Fruit fly (Drosophila melanogaster) whole organism, embryonic: ENCODE results near the gene CG2278.
A peak's percentile ranks its signal among the peaks of the same experiment; 100 is the strongest.

Experiments
- Ada2b ChIP-seq: fragments of 200-800 bp; sonication (Bioruptor generic); IDR thresholded peaks from 2 replicates; pipeline ENCODE4 v1.3.6; 2022; ENCODE audit warnings: missing biosample characterization, missing genetic modification characterization
- Adf1 ChIP-seq: fragments of 200-800 bp; sonication (Bioruptor generic); IDR thresholded peaks from 2 replicates; pipeline ENCODE4 v1.3.6; 2022; ENCODE audit warnings: missing biosample characterization, missing genetic modification characterization
- CG1024 ChIP-seq: fragments of 200-800 bp; sonication (Bioruptor generic); IDR thresholded peaks from 2 replicates; pipeline ENCODE4 v1.3.6; 2022; ENCODE audit warnings: missing biosample characterization, missing genetic modification characterization
- CG10462 ChIP-seq: fragments of 200-800 bp; sonication (Bioruptor generic); optimal IDR thresholded peaks from 2 replicates; lab custom pipeline; 2016; ENCODE audit warnings: missing biosample characterization, missing genetic modification characterization
- CG10543 ChIP-seq: fragments of 200-800 bp; sonication (Bioruptor generic); optimal IDR thresholded peaks from 3 replicates; lab custom pipeline; 2017; ENCODE audit warnings: missing biosample characterization, mild to moderate bottlenecking, missing genetic modification characterization, moderate library complexity
- CG11560 ChIP-seq: fragments of 200-800 bp; sonication (Bioruptor generic); IDR thresholded peaks from 3 replicates; pipeline ENCODE4 v1.3.6; 2022; ENCODE audit warnings: missing biosample characterization, missing genetic modification characterization
- CG13624 ChIP-seq: fragments of 200-800 bp; sonication (Bioruptor generic); optimal IDR thresholded peaks from 2 replicates; lab custom pipeline; 2016; ENCODE audit warnings: missing biosample characterization, missing genetic modification characterization
- CG17612 ChIP-seq: fragments of 200-800 bp; sonication (Bioruptor generic); IDR thresholded peaks from 2 replicates; pipeline ENCODE4 v1.3.6; 2022; ENCODE audit warnings: missing biosample characterization, missing genetic modification characterization
- CG1792 ChIP-seq: fragments of 200-800 bp; sonication (Bioruptor generic); optimal IDR thresholded peaks from 2 replicates; lab custom pipeline; 2016; ENCODE audit warnings: missing biosample characterization, missing genetic modification characterization
- CG3065 ChIP-seq: fragments of 200-800 bp; sonication (Bioruptor generic); optimal IDR thresholded peaks from 2 replicates; lab custom pipeline; 2016; ENCODE audit warnings: missing biosample characterization, missing genetic modification characterization
- CG32767 ChIP-seq: fragments of 200-800 bp; sonication (Bioruptor generic); IDR thresholded peaks from 2 replicates; pipeline ENCODE4 v1.3.6; 2022; ENCODE audit warnings: missing biosample characterization, missing genetic modification characterization
- CG32772 ChIP-seq: fragments of 200-800 bp; sonication (Bioruptor generic); IDR thresholded peaks from 2 replicates; pipeline ENCODE4 v1.3.6; 2022; ENCODE audit warnings: missing biosample characterization, missing genetic modification characterization
- CG33213 ChIP-seq: fragments of 200-800 bp; sonication (Bioruptor generic); optimal IDR thresholded peaks from 3 replicates; lab custom pipeline; 2016; ENCODE audit warnings: missing biosample characterization, missing genetic modification characterization
- CG4328 ChIP-seq: fragments of 200-800 bp; sonication (Bioruptor generic); optimal IDR thresholded peaks from 3 replicates; lab custom pipeline; 2017; ENCODE audit warnings: missing biosample characterization, missing genetic modification reagents, missing genetic modification characterization
- CG4854 ChIP-seq: fragments of 200-800 bp; sonication (Bioruptor generic); optimal IDR thresholded peaks from 2 replicates; lab custom pipeline; 2016; ENCODE audit warnings: missing biosample characterization, missing genetic modification characterization, inconsistent platforms
- CG6254 ChIP-seq: fragments of 200-800 bp; sonication (Bioruptor generic); optimal IDR thresholded peaks from 3 replicates; lab custom pipeline; 2017; ENCODE audit warnings: mild to moderate bottlenecking, missing biosample characterization, missing genetic modification reagents, missing genetic modification characterization
- CG7357 ChIP-seq: fragments of 200-800 bp; sonication (Bioruptor generic); IDR thresholded peaks from 3 replicates; pipeline ENCODE4 v1.3.6; 2022; ENCODE audit warnings: missing biosample characterization, missing genetic modification characterization
- CG7839 ChIP-seq: fragments of 200-800 bp; sonication (Bioruptor generic); optimal IDR thresholded peaks from 3 replicates; lab custom pipeline; 2018; ENCODE audit warnings: missing biosample characterization, mild to moderate bottlenecking, missing genetic modification characterization, moderate library complexity
- CG8478 ChIP-seq: fragments of >200 bp; optimal IDR thresholded peaks from 2 replicates; lab custom pipeline; 2018
- Deaf1 ChIP-seq: fragments of 200-800 bp; optimal IDR thresholded peaks from 3 replicates; lab custom pipeline; 2019; ENCODE audit warnings: missing biosample characterization, mild to moderate bottlenecking, missing genetic modification characterization, moderate library complexity
- Dip3 ChIP-seq: fragments of 200-800 bp; sonication (Bioruptor generic); optimal IDR thresholded peaks from 3 replicates; lab custom pipeline; 2016; ENCODE audit warnings: missing biosample characterization, missing genetic modification characterization
- E2f1 ChIP-seq: fragments of 200-800 bp; sonication (Bioruptor generic); IDR thresholded peaks from 2 replicates; pipeline ENCODE4 v1.3.6; 2022; ENCODE audit warnings: missing biosample characterization, missing genetic modification characterization
- Fer3 ChIP-seq: fragments of 200-800 bp; sonication (Bioruptor generic); optimal IDR thresholded peaks from 2 replicates; lab custom pipeline; 2018; ENCODE audit warnings: missing biosample characterization, mild to moderate bottlenecking, missing genetic modification characterization, moderate library complexity
- HHEX ChIP-seq: fragments of 200-800 bp; sonication (Bioruptor generic); optimal IDR thresholded peaks from 3 replicates; lab custom pipeline; 2017; ENCODE audit warnings: missing biosample characterization, mild to moderate bottlenecking, missing genetic modification characterization, missing genetic modification reagents
- MTF-1 ChIP-seq: fragments of 200-800 bp; sonication (Bioruptor generic); optimal IDR thresholded peaks from 2 replicates; lab custom pipeline; 2018; ENCODE audit warnings: missing biosample characterization, mild to moderate bottlenecking, missing genetic modification characterization, borderline replicate concordance
- Myb ChIP-seq: fragments of 200-800 bp; sonication (Bioruptor generic); optimal IDR thresholded peaks from 2 replicates; lab custom pipeline; 2016; ENCODE audit warnings: missing biosample characterization, missing genetic modification characterization
- NfI ChIP-seq: fragments of 200-800 bp; sonication (Bioruptor generic); optimal IDR thresholded peaks from 3 replicates; lab custom pipeline; 2018; ENCODE audit warnings: missing biosample characterization, mild to moderate bottlenecking, missing genetic modification characterization, moderate library complexity
- Scr ChIP-seq: fragments of 200-800 bp; sonication (Bioruptor generic); IDR thresholded peaks from 2 replicates; pipeline ENCODE4 v1.3.6; 2022; ENCODE audit warnings: missing biosample characterization, missing genetic modification characterization; ENCODE audit not compliant: partially characterized antibody
- Side ChIP-seq: fragments of 200-800 bp; sonication (Bioruptor generic); optimal IDR thresholded peaks from 2 replicates; lab custom pipeline; 2016; ENCODE audit warnings: missing biosample characterization, missing genetic modification characterization
- Six4 ChIP-seq: fragments of 200-800 bp; sonication (Bioruptor generic); optimal IDR thresholded peaks from 2 replicates; lab custom pipeline; 2016; ENCODE audit warnings: missing biosample characterization, missing genetic modification characterization
- Sox100B ChIP-seq: fragments of 200-800 bp; sonication (Bioruptor generic); optimal IDR thresholded peaks from 3 replicates; lab custom pipeline; 2018; ENCODE audit warnings: missing biosample characterization, mild to moderate bottlenecking, missing genetic modification characterization
- Tbp ChIP-seq: fragments of >200 bp; optimal IDR thresholded peaks from 2 replicates; lab custom pipeline; 2018; ENCODE audit warnings: missing biosample characterization, missing genetic modification characterization
- Vsx1 ChIP-seq: fragments of 200-800 bp; sonication (Bioruptor generic); optimal IDR thresholded peaks from 2 replicates; lab custom pipeline; 2017; ENCODE audit warnings: missing biosample characterization, mild to moderate bottlenecking, missing genetic modification characterization, missing genetic modification reagents
- YL-1 ChIP-seq: fragments of 200-800 bp; sonication (Bioruptor generic); optimal IDR thresholded peaks from 3 replicates; lab custom pipeline; 2017; ENCODE audit warnings: missing biosample characterization, mild to moderate bottlenecking, missing genetic modification characterization
- cas ChIP-seq: fragments of 200-800 bp; sonication (Bioruptor generic); IDR thresholded peaks from 2 replicates; pipeline ENCODE4 v1.3.6; 2022; ENCODE audit warnings: missing biosample characterization, missing genetic modification characterization
- chm ChIP-seq: fragments of 200-800 bp; sonication (Bioruptor generic); IDR thresholded peaks from 2 replicates; pipeline ENCODE4 v1.3.6; 2022; ENCODE audit warnings: missing biosample characterization, missing genetic modification characterization
- crp ChIP-seq, 2 experiments: fragments of 200-800 bp; sonication (Bioruptor generic); optimal IDR thresholded peaks; 2 replicates in 1 of 2; 3 replicates in 1 of 2; lab custom pipeline; 2017; ENCODE audit warnings: missing biosample characterization in 2 of 2, missing genetic modification characterization in 2 of 2, mild to moderate bottlenecking in 1 of 2, moderate library complexity in 1 of 2
- cwo ChIP-seq: fragments of 200-800 bp; sonication (Bioruptor generic); optimal IDR thresholded peaks from 3 replicates; lab custom pipeline; 2017; ENCODE audit warnings: missing biosample characterization, missing genetic modification characterization, mild to moderate bottlenecking, moderate library complexity, missing genetic modification reagents
- danr ChIP-seq: fragments of 200-800 bp; sonication (Bioruptor generic); IDR thresholded peaks from 2 replicates; pipeline ENCODE4 v1.3.6; 2022; ENCODE audit warnings: missing biosample characterization, missing genetic modification characterization
- dpn ChIP-seq, 2 experiments: fragments of 200-800 bp; sonication (Bioruptor generic); optimal IDR thresholded peaks; 3 replicates each; lab custom pipeline; 2016; ENCODE audit warnings: missing biosample characterization in 2 of 2, missing genetic modification characterization in 2 of 2
- h ChIP-seq: fragments of >200 bp; optimal IDR thresholded peaks from 2 replicates; lab custom pipeline; 2017
- ham ChIP-seq: fragments of 200-800 bp; sonication (Bioruptor generic); IDR thresholded peaks from 2 replicates; pipeline ENCODE4 v1.3.6; 2022; ENCODE audit warnings: missing biosample characterization, missing genetic modification characterization
- hth ChIP-seq: fragments of >200 bp; optimal IDR thresholded peaks from 2 replicates; lab custom pipeline; 2017; ENCODE audit warnings: inconsistent platforms
- lab ChIP-seq: fragments of 200-800 bp; sonication (Bioruptor generic); optimal IDR thresholded peaks from 3 replicates; lab custom pipeline; 2017; ENCODE audit warnings: missing biosample characterization, missing genetic modification characterization, mild to moderate bottlenecking, moderate library complexity, missing genetic modification reagents
- lbe ChIP-seq: fragments of 200-800 bp; sonication (Bioruptor generic); optimal IDR thresholded peaks from 2 replicates; lab custom pipeline; 2016; ENCODE audit warnings: missing biosample characterization, mild to moderate bottlenecking, missing genetic modification characterization
- pfk ChIP-seq: fragments of 200-800 bp; sonication (Bioruptor generic); optimal IDR thresholded peaks from 2 replicates; lab custom pipeline; 2018; ENCODE audit warnings: missing biosample characterization, mild to moderate bottlenecking, missing genetic modification characterization, moderate library complexity
- pho ChIP-seq: fragments of 200-800 bp; sonication (Bioruptor generic); optimal IDR thresholded peaks from 2 replicates; lab custom pipeline; 2016; ENCODE audit warnings: missing biosample characterization, missing genetic modification characterization
- pros ChIP-seq: fragments of 200-800 bp; sonication (Bioruptor generic); optimal IDR thresholded peaks from 3 replicates; lab custom pipeline; 2019; ENCODE audit warnings: missing biosample characterization, mild to moderate bottlenecking, missing genetic modification characterization, moderate library complexity
- so ChIP-seq: fragments of 200-800 bp; sonication (Bioruptor generic); IDR thresholded peaks from 3 replicates; pipeline ENCODE4 v1.3.6; 2022; ENCODE audit warnings: missing biosample characterization, missing genetic modification characterization
- stwl ChIP-seq: fragments of 200-800 bp; sonication (Bioruptor generic); optimal IDR thresholded peaks from 3 replicates; lab custom pipeline; 2018; ENCODE audit warnings: missing biosample characterization, mild to moderate bottlenecking, missing genetic modification characterization, moderate library complexity
- unpg ChIP-seq: fragments of 200-800 bp; sonication (Bioruptor generic); optimal IDR thresholded peaks from 3 replicates; lab custom pipeline; 2018; ENCODE audit warnings: missing biosample characterization, mild to moderate bottlenecking, missing genetic modification characterization, moderate library complexity

CG2278 gene

dm6 chrX:8205625-8206252 is 35.7 kb upstream of the CG2278 start (continued):
- TF ChIP-seq MTF-1 (GFP tag; lab: Kevin White, UChicago) (no peak), unpg (GFP tag; lab: Kevin White, UChicago) (peak; percentile 57), CG8478 (lab: Kevin White, UChicago) (no peak), CG17612 (no peak), Dip3 (GFP tag; lab: Kevin White, UChicago) (no peak), CG10543 (no peak), Fer3 (tag; lab: Kevin White, UChicago) (peak; percentile 25), Sox100B (GFP tag; lab: Kevin White, UChicago) (peak; percentile 44), YL-1 (GFP tag; lab: Kevin White, UChicago) (no peak), pfk (GFP tag; lab: Kevin White, UChicago) (no peak), h (no peak), Scr (no peak), CG11560 (tag; lab: Robert Waterston, UW) (no peak), CG1792 (GFP tag; lab: Kevin White, UChicago) (no peak), pho (GFP tag; lab: Kevin White, UChicago) (no peak), CG33213 (GFP tag; lab: Kevin White, UChicago) (no peak), Vsx1 (no peak), lab (GFP tag; lab: Kevin White, UChicago) (peak; percentile 32), HHEX (GFP tag; lab: Kevin White, UChicago) (no peak), CG32767 (GFP tag; lab: Robert Waterston, UW) (no peak), CG6254 (GFP tag; lab: Kevin White, UChicago) (no peak), cas (GFP tag; lab: Robert Waterston, UW) (0 out of 2 replicates have a peak, but pooled peaks have one; percentile 7), CG7839 (tag; lab: Kevin White, UChicago) (peak; percentile 68), stwl (tag; lab: Kevin White, UChicago) (no peak), Tbp (no peak), E2f1 (GFP tag; lab: Robert Waterston, UW) (peak; percentile 43; the same call in 1 of the 2 replicates), pros (GFP tag; lab: Kevin White, UChicago) (no peak), CG7357 (GFP tag; lab: Robert Waterston, UW) (0 out of 3 replicates have a peak, but pooled peaks have one; percentile 25), CG4328 (no peak), lbe (GFP tag; lab: Kevin White, UChicago) (no peak), Ada2b (GFP tag; lab: Robert Waterston, UW) (peak; percentile 35; the same call in 1 of the 2 replicates), CG13624 (no peak), so (0 out of 3 replicates have a peak, but pooled peaks have one; percentile 52), CG4854 (GFP tag; lab: Kevin White, UChicago) (no peak), Adf1 (GFP tag; lab: Robert Waterston, UW) (no peak), hth (lab: Kevin White, UChicago) (no peak), CG32772 (no peak), cwo (GFP tag; lab: Kevin White, UChicago) (no peak), Six4 (GFP tag; lab: Kevin White, UChicago) (no peak), Side (no peak), Deaf1 (tag; lab: Kevin White, UChicago) (no peak), Myb (GFP tag; lab: Kevin White, UChicago) (no peak), danr (GFP tag; lab: Robert Waterston, UW) (no peak), NfI (GFP tag; lab: Kevin White, UChicago) (no peak), CG3065 (GFP tag; lab: Kevin White, UChicago) (no peak), CG10462 (GFP tag; lab: Kevin White, UChicago) (peak; percentile 6), CG1024 (GFP tag; lab: Robert Waterston, UW) (no peak), ham (no peak), dpn (GFP tag; optimal IDR thresholded peaks at IDR 0.05; lab: Kevin White, UChicago) (peak in 1 of 2 experiments; percentile 36), chm (GFP tag; lab: Robert Waterston, UW) (no peak), crp (GFP tag; optimal IDR thresholded peaks at IDR 0.05; lab: Kevin White, UChicago) (no peak)
